Fruit fly (Drosophila melanogaster) whole organism, prepupa: ENCODE measurements around the gene Psn.
A peak's percentile ranks its signal among the peaks of the same experiment; 100 is the strongest.

ENCODE experiments used
- Blimp-1 ChIP-seq: fragments of 200-800 bp; sonication (Bioruptor generic); optimal IDR thresholded peaks from 3 replicates; lab custom pipeline; 2017; ENCODE audit warnings: missing biosample characterization, missing genetic modification characterization, mild to moderate bottlenecking, moderate library complexity, missing genetic modification reagents
- CG10631 ChIP-seq: fragments of 200-800 bp; sonication (Bioruptor generic); optimal IDR thresholded peaks from 2 replicates; lab custom pipeline; 2016; ENCODE audit warnings: missing biosample characterization, missing genetic modification characterization
- CG10669 ChIP-seq: fragments of 200-800 bp; sonication (Bioruptor generic); optimal IDR thresholded peaks from 3 replicates; lab custom pipeline; 2018; ENCODE audit warnings: missing biosample characterization, mild to moderate bottlenecking, missing genetic modification characterization, moderate library complexity
- CG11762 ChIP-seq: fragments of 200-800 bp; sonication (Bioruptor generic); optimal IDR thresholded peaks from 3 replicates; lab custom pipeline; 2016; ENCODE audit warnings: missing biosample characterization, missing genetic modification characterization; ENCODE audit not compliant: insufficient read depth
- CG11902 ChIP-seq: fragments of 200-800 bp; sonication (Bioruptor generic); optimal IDR thresholded peaks from 3 replicates; lab custom pipeline; 2016; ENCODE audit warnings: missing biosample characterization, missing genetic modification characterization
- CG15336 ChIP-seq: fragments of 200-800 bp; sonication (Bioruptor generic); IDR thresholded peaks from 2 replicates; pipeline ENCODE4 v1.3.6; 2022; ENCODE audit warnings: missing biosample characterization, missing genetic modification characterization
- CG1621 ChIP-seq: fragments of 200-800 bp; sonication (Bioruptor generic); optimal IDR thresholded peaks from 3 replicates; lab custom pipeline; 2018; ENCODE audit warnings: missing biosample characterization, mild to moderate bottlenecking, missing genetic modification characterization
- CG3032 ChIP-seq: fragments of 200-800 bp; optimal IDR thresholded peaks from 2 replicates; lab custom pipeline; 2019; ENCODE audit warnings: missing biosample characterization, mild to moderate bottlenecking, missing genetic modification characterization, moderate library complexity
- CG31627 ChIP-seq: fragments of 200-800 bp; sonication (Bioruptor generic); optimal IDR thresholded peaks from 3 replicates; lab custom pipeline; 2016; ENCODE audit warnings: missing biosample characterization, missing genetic modification characterization
- CG34406 ChIP-seq: fragments of 200-800 bp; sonication (Bioruptor generic); optimal IDR thresholded peaks from 3 replicates; lab custom pipeline; 2016; ENCODE audit warnings: missing biosample characterization, missing genetic modification characterization
- CG3919 ChIP-seq: fragments of 200-800 bp; sonication (Bioruptor generic); optimal IDR thresholded peaks from 3 replicates; lab custom pipeline; 2016; ENCODE audit warnings: missing biosample characterization, missing genetic modification characterization
- CG4318 ChIP-seq: fragments of 200-800 bp; sonication (Bioruptor generic); optimal IDR thresholded peaks from 3 replicates; lab custom pipeline; 2017; ENCODE audit warnings: missing biosample characterization, mild to moderate bottlenecking, missing genetic modification characterization
- CG6163 ChIP-seq: fragments of 200-800 bp; sonication (Bioruptor generic); IDR thresholded peaks from 3 replicates; pipeline ENCODE4 v1.3.6; 2022; ENCODE audit warnings: missing biosample characterization, missing genetic modification characterization
- CG6276 ChIP-seq: fragments of 200-800 bp; sonication (Bioruptor generic); optimal IDR thresholded peaks from 2 replicates; lab custom pipeline; 2017; ENCODE audit warnings: missing biosample characterization, mild to moderate bottlenecking, missing genetic modification characterization
- CG7368 ChIP-seq: fragments of 200-800 bp; sonication (Bioruptor generic); optimal IDR thresholded peaks from 3 replicates; lab custom pipeline; 2016; ENCODE audit warnings: missing biosample characterization, missing genetic modification characterization
- CG8632 ChIP-seq: fragments of 200-800 bp; sonication (Bioruptor generic); optimal IDR thresholded peaks from 3 replicates; lab custom pipeline; 2016; ENCODE audit warnings: missing biosample characterization, missing genetic modification characterization
- CG9139 ChIP-seq: fragments of 200-800 bp; sonication (Bioruptor generic); optimal IDR thresholded peaks from 3 replicates; lab custom pipeline; 2017; ENCODE audit warnings: missing biosample characterization, mild to moderate bottlenecking, missing genetic modification characterization
- Eip75B ChIP-seq: fragments of 200-800 bp; sonication (Bioruptor generic); optimal IDR thresholded peaks from 3 replicates; lab custom pipeline; 2016; ENCODE audit warnings: missing biosample characterization, missing genetic modification characterization
- Eip78C ChIP-seq: fragments of 200-800 bp; sonication (Bioruptor generic); peaks from one replicate; lab custom pipeline; 2016; ENCODE audit warnings: missing biosample characterization, missing genetic modification characterization
- Eip93F ChIP-seq: fragments of 200-800 bp; sonication (Bioruptor generic); optimal IDR thresholded peaks from 2 replicates; lab custom pipeline; 2016; ENCODE audit warnings: missing biosample characterization, mild to moderate bottlenecking, missing genetic modification characterization
- Ets21C ChIP-seq: fragments of 200-800 bp; sonication (Bioruptor generic); optimal IDR thresholded peaks from 3 replicates; lab custom pipeline; 2016; ENCODE audit warnings: missing biosample characterization, missing genetic modification characterization
- Ets96B ChIP-seq: fragments of 200-800 bp; optimal IDR thresholded peaks from 2 replicates; lab custom pipeline; 2019; ENCODE audit warnings: missing biosample characterization, mild to moderate bottlenecking, missing genetic modification characterization, moderate library complexity
- Gug ChIP-seq: fragments of 200-800 bp; sonication (Bioruptor generic); IDR thresholded peaks from 2 replicates; pipeline ENCODE4 v1.3.6; 2022; ENCODE audit warnings: missing biosample characterization, missing genetic modification characterization
- Hr38 ChIP-seq: sonication (Bioruptor generic); optimal IDR thresholded peaks from 2 replicates; lab custom pipeline; 2016; ENCODE audit warnings: missing biosample characterization, missing genetic modification characterization
- Hr39 ChIP-seq: fragments of 200-800 bp; sonication (Bioruptor generic); optimal IDR thresholded peaks from 2 replicates; lab custom pipeline; 2016; ENCODE audit warnings: missing biosample characterization, missing genetic modification characterization
- Hr4 ChIP-seq: fragments of 200-800 bp; sonication (Bioruptor generic); optimal IDR thresholded peaks from 3 replicates; lab custom pipeline; 2016; ENCODE audit warnings: missing biosample characterization, missing genetic modification characterization
- Lpt ChIP-seq: fragments of 200-800 bp; sonication (Bioruptor generic); optimal IDR thresholded peaks from 3 replicates; lab custom pipeline; 2016; ENCODE audit warnings: missing biosample characterization, missing genetic modification characterization
- Met ChIP-seq: fragments of 200-800 bp; sonication (Bioruptor generic); optimal IDR thresholded peaks from 3 replicates; lab custom pipeline; 2016; ENCODE audit warnings: missing biosample characterization, missing genetic modification characterization
- Sox14 ChIP-seq: fragments of 200-800 bp; sonication (Bioruptor generic); optimal IDR thresholded peaks from 3 replicates; lab custom pipeline; 2016; ENCODE audit warnings: missing biosample characterization, missing genetic modification characterization
- Sox15 ChIP-seq: fragments of 200-800 bp; sonication (Bioruptor generic); optimal IDR thresholded peaks from 3 replicates; lab custom pipeline; 2016; ENCODE audit warnings: missing biosample characterization, missing genetic modification characterization
- achi ChIP-seq: fragments of 200-800 bp; sonication (Bioruptor generic); optimal IDR thresholded peaks from 3 replicates; lab custom pipeline; 2016; ENCODE audit warnings: missing biosample characterization, missing genetic modification characterization
- cyc ChIP-seq: fragments of 200-800 bp; sonication (Bioruptor generic); optimal IDR thresholded peaks from 3 replicates; lab custom pipeline; 2016; ENCODE audit warnings: missing biosample characterization, missing genetic modification characterization
- dac ChIP-seq: fragments of 200-800 bp; sonication (Bioruptor generic); optimal IDR thresholded peaks from 2 replicates; lab custom pipeline; 2017; ENCODE audit warnings: missing biosample characterization, mild to moderate bottlenecking, missing genetic modification characterization
- dsx ChIP-seq: fragments of 200-800 bp; optimal IDR thresholded peaks from 3 replicates; lab custom pipeline; 2019; ENCODE audit warnings: missing biosample characterization, mild to moderate bottlenecking, missing genetic modification characterization, moderate library complexity; ENCODE audit not compliant: poor library complexity, severe bottlenecking
- eg ChIP-seq: fragments of 200-800 bp; sonication (Bioruptor generic); IDR thresholded peaks from 3 replicates; pipeline ENCODE4 v1.3.6; 2022; ENCODE audit warnings: missing biosample characterization, missing genetic modification characterization
- esn ChIP-seq: fragments of 200-800 bp; sonication (Bioruptor generic); optimal IDR thresholded peaks from 2 replicates; lab custom pipeline; 2016; ENCODE audit warnings: missing biosample characterization, mild to moderate bottlenecking, missing genetic modification characterization, moderate library complexity
- fd59A ChIP-seq: fragments of 200-800 bp; sonication (Bioruptor generic); optimal IDR thresholded peaks from 2 replicates; lab custom pipeline; 2017; ENCODE audit warnings: missing biosample characterization, mild to moderate bottlenecking, missing genetic modification characterization, missing genetic modification reagents
- fkh ChIP-seq: fragments of 200-800 bp; sonication (Bioruptor generic); optimal IDR thresholded peaks from 3 replicates; lab custom pipeline; 2017; ENCODE audit warnings: missing biosample characterization, mild to moderate bottlenecking, missing genetic modification characterization, moderate library complexity
- net ChIP-seq: fragments of 200-800 bp; sonication (Bioruptor generic); optimal IDR thresholded peaks from 3 replicates; lab custom pipeline; 2016; ENCODE audit warnings: missing biosample characterization, missing genetic modification characterization
- pdm3 ChIP-seq: fragments of 200-800 bp; sonication (Bioruptor generic); optimal IDR thresholded peaks from 3 replicates; lab custom pipeline; 2016; ENCODE audit warnings: missing biosample characterization, missing genetic modification characterization
- spab ChIP-seq: fragments of 200-800 bp; sonication (Bioruptor generic); optimal IDR thresholded peaks from 2 replicates; lab custom pipeline; 2017; ENCODE audit warnings: missing biosample characterization, mild to moderate bottlenecking, missing genetic modification characterization, missing genetic modification reagents
- svp ChIP-seq: fragments of 200-800 bp; sonication (Bioruptor generic); peaks from one replicate; lab custom pipeline; 2016; ENCODE audit warnings: missing biosample characterization, missing genetic modification characterization
- topi ChIP-seq: fragments of 200-800 bp; sonication (Bioruptor generic); optimal IDR thresholded peaks from 3 replicates; lab custom pipeline; 2016; ENCODE audit warnings: missing biosample characterization, missing genetic modification characterization
- vri ChIP-seq: fragments of 200-800 bp; sonication (Bioruptor generic); optimal IDR thresholded peaks from 3 replicates; lab custom pipeline; 2016; ENCODE audit warnings: missing biosample characterization, mild to moderate bottlenecking, missing genetic modification characterization

The Psn gene

DNA sequence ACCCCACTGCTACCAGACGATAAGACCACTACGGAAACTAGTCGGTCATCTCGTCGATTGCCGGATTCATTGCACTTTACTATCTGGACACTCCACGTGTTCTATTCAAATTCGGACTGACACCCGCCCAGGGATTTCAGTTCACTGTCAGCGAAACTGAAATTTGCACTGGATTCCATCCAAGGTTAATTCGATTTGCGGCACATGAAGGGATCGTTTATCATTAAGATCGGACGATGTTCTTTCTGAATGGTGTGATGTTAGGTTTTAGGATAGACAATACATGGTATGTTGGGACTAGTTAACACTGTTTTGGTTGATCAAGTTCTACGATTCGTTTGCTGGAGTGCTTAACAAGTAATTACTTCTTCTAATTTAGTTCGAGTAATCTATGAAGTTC lies 33.7 kb downstream of the Psn start, which contains the start of gene CG42764:
CG42764 (minus strand) TSS at position 101 of the 400 bp plus-strand sequence.
- TF ChIP-seq CG10631 (GFP tag; lab: Kevin White, UChicago) = no peak
- TF ChIP-seq Eip75B = no peak

DNA sequence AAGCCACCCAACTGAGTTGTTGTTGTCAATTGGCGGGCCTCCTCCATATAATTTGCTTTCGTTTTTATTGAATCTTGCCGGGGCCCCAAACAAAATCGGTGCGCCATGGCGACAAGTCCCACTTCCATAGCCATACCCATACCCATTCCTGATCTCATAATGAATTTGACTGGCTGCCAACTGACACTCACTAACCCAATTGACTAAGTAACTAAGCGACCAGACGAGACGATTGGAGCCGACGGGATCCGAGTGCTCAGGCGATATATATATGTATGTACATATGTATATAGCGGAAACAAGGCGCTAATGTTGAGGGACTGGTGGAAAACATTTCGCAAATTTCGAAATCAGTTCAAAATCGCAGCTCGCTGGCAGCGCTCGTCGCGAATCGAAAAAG lies 34.3 kb downstream of the Psn start, which contains the start of gene Tdh:
Tdh (plus strand) TSS at position 346 of the 400 bp plus-strand sequence.
- TF ChIP-seq Hr38 (GFP tag; lab: Kevin White, UChicago) (no peak), CG10631 (GFP tag; lab: Kevin White, UChicago) (no peak), CG6163 (GFP tag; lab: Robert Waterston, UW) (no peak), Eip93F (GFP tag; lab: Kevin White, UChicago) (no peak), Lpt (GFP tag; lab: Kevin White, UChicago) (no peak), topi (GFP tag; lab: Kevin White, UChicago) (no peak), net (no peak), Eip78C (GFP tag; lab: Kevin White, UChicago) (no peak), CG7368 (no peak), Ets96B (tag; lab: Kevin White, UChicago) (no peak), cyc (no peak), CG3919 (GFP tag; lab: Kevin White, UChicago) (no peak)

DNA sequence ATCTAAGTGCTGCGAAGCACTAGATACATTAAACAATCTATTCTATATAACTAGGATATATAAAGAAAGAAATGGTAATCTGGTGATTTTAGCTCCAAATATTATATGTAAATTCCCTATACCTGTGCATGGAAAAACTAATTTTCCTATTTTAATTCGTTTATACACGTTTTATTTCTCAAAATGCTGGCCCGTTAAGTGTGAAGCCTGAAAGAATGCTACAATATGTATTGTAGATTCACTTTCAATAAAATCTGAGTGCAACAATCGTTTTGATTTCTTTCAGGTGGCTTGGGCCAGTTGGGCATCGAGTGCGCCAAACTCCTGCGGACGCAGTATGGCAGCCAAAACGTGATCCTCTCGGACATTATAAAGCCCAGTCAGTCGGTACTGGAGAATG lies 35.2 kb downstream of the Psn start:
- TF ChIP-seq Blimp-1 (GFP tag; lab: Kevin White, UChicago) = peak; percentile 49
- TF ChIP-seq Met (GFP tag; lab: Kevin White, UChicago) = no peak

DNA sequence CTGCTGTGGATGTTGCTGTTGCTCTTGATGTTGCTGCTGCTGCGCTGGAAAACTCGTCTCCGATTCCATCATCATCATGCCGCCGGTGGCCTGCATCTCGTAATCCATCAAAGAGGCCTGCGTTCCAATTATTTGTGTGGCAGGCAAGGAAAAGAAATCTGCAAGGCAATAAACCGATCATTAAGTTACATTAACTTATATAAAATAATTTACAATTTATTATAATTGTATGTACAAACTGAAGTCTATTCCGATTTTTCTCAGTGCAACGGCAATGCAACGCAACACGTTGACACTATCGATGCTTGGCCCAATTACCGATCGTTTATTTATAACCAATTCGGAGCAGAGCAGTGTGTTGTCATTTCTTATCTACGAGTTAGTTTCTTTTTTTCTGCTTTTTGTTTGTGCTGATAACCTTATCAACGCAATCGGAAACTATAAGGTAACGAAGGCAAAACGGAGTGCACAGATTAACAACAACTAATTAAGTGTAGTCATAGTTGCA lies 38.8 kb downstream of the Psn start:
- TF ChIP-seq CG31627 = no peak
- no peak for TF ChIP-seq Eip75B
- no peak for TF ChIP-seq esn
- TF ChIP-seq CG4318 (GFP tag; lab: Kevin White, UChicago) = peak; percentile 6
- TF ChIP-seq CG34406 = no peak
- TF ChIP-seq fd59A = peak; percentile 37
- no peak for TF ChIP-seq dsx (GFP tag; lab: Kevin White, UChicago)
- no peak for TF ChIP-seq Blimp-1 (GFP tag; lab: Kevin White, UChicago)
- no peak for TF ChIP-seq CG11902 (GFP tag; lab: Kevin White, UChicago)
- TF ChIP-seq Eip93F (GFP tag; lab: Kevin White, UChicago) = no peak
- peak; percentile 82 for TF ChIP-seq eg (GFP tag; lab: Robert Waterston, UW)
- no peak for TF ChIP-seq pdm3 (GFP tag; lab: Kevin White, UChicago)
- TF ChIP-seq CG9139 (GFP tag; lab: Kevin White, UChicago) = no peak
- no peak for TF ChIP-seq Hr4 (GFP tag; lab: Kevin White, UChicago)
- TF ChIP-seq Hr38 (GFP tag; lab: Kevin White, UChicago) = no peak
- peak; percentile 22 for TF ChIP-seq CG7368
- TF ChIP-seq Gug (GFP tag; lab: Robert Waterston, UW) = peak; percentile 48
- TF ChIP-seq vri = no peak
- no peak for TF ChIP-seq Sox14 (GFP tag; lab: Kevin White, UChicago)
- TF ChIP-seq Ets96B (tag; lab: Kevin White, UChicago) = no peak
- peak; percentile 38 for TF ChIP-seq CG10669
- no peak for TF ChIP-seq Ets21C (GFP tag; lab: Kevin White, UChicago)
- peak; percentile 12 for TF ChIP-seq dac
- TF ChIP-seq net = peak; percentile 47
- no peak for TF ChIP-seq fkh
- TF ChIP-seq svp (GFP tag; lab: Kevin White, UChicago) = no peak
- peak; percentile 47 for TF ChIP-seq CG3919 (GFP tag; lab: Kevin White, UChicago)
- TF ChIP-seq CG6163 (GFP tag; lab: Robert Waterston, UW) = peak; percentile 81
- TF ChIP-seq CG11762 (GFP tag; lab: Kevin White, UChicago) = no peak
- peak; percentile 76 for TF ChIP-seq CG15336 (GFP tag; lab: Robert Waterston, UW)
- TF ChIP-seq CG10631 (GFP tag; lab: Kevin White, UChicago) = no peak
- peak; percentile 24 for TF ChIP-seq CG8632 (GFP tag; lab: Kevin White, UChicago)
- no peak for TF ChIP-seq CG3032 (tag; lab: Kevin White, UChicago)
- no peak for TF ChIP-seq Hr39 (GFP tag; lab: Kevin White, UChicago)
- TF ChIP-seq CG1621 (tag; lab: Kevin White, UChicago) = no peak
- TF ChIP-seq spab (GFP tag; lab: Kevin White, UChicago) = no peak
- TF ChIP-seq Sox15 (GFP tag; lab: Kevin White, UChicago) = no peak
- peak; percentile 50 for TF ChIP-seq CG6276
- TF ChIP-seq achi (GFP tag; lab: Kevin White, UChicago) = no peak
